Worm (Caenorhabditis elegans) whole organism, late embryonic: Measurements from ENCODE around the gene srz-1.
"Not testable (repeated sequence)": the region's sequence is repeated elsewhere in the genome, so short reads cannot be mapped to it uniquely, and the experiment has no call there.

Experiments used
- ama-1 ChIP-seq: fragments of 150-350 bp; optimal IDR thresholded peaks from 2 replicates; lab custom pipeline; 2014
- dve-1 ChIP-seq: sonication (generic microtip); optimal IDR thresholded peaks from 2 replicates; lab custom pipeline; 2017; ENCODE audit warnings: antibody characterized with exemption, mild to moderate bottlenecking, missing genetic modification characterization, missing compliant biosample characterization
- hlh-30 ChIP-seq: sonication (generic microtip); optimal IDR thresholded peaks from 2 replicates; lab custom pipeline; 2017; ENCODE audit warnings: antibody characterized with exemption, missing genetic modification characterization, missing compliant biosample characterization; ENCODE audit not compliant: insufficient read depth
- nhr-11 ChIP-seq: fragments of 150-350 bp; optimal IDR thresholded peaks from 2 replicates; lab custom pipeline; 2014; ENCODE audit warnings: missing biosample characterization, missing genetic modification characterization
- pha-4 ChIP-seq: fragments of 150-350 bp; optimal IDR thresholded peaks from 2 replicates; lab custom pipeline; 2018; ENCODE audit warnings: missing biosample characterization, missing genetic modification reagents, missing genetic modification characterization

DNA sequence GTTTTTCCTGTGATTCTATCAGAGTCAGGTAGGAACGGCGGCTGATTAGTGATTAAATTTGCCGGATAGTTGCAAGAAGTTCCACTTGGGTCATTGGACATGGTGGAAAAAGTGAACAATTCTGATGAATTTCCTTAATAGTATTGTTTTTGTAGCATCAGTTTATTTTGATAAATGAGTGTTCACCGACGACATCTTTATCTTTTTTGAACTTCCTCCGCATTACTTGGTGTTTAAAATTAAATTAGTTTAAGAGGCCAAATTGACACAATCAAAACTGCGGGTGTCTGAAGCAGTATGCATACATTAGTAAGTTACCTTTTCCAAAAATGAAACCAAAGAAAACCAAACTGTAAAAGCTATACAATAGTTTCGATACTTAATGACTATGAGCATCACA is 26.5 kb upstream of the srz-1 start, which contains the start of gene W06G6.11:
- TF ChIP-seq ama-1 (lab: Kevin White, UChicago); pha-4 (tag; lab: Kevin White, UChicago); hlh-30; dve-1 (tag; lab: Kevin White, UChicago); nhr-11 (tag; lab: Kevin White, UChicago): not testable (repeated sequence)
